Worm (Caenorhabditis elegans): ENCODE measurements around the gene hphd-1.

DNA sequence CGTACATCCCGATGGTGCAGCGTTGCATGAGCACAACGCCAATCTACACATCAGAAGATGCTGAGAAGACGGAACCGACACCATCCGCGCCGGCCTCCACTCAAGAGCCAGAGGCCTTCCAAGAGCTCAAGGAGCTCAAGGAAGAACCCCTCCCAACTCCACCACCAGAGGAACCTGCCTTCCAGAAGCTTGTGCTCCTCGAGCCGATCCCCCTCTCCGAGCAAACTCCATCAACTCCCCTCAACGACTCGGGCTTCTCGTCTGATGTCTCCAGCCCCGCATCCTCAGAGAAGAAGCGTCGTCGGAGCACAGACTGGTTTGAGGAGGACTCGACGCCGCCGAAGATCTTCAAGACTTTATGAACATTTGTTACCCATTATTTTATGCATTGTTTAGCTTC is 4.2 kb downstream of the hphd-1 start:
- TF ChIP-seq ref-1 (GFP tag; conservative IDR thresholded peaks at IDR 0.05) = no peak
- TF ChIP-seq ztf-23 (GFP tag; IDR thresholded peaks at IDR 0.05) = no peak
- no peak for TF ChIP-seq flt-1 (GFP tag; IDR thresholded peaks at IDR 0.05)
- no peak for TF ChIP-seq cog-1 (tag; optimal IDR thresholded peaks at IDR 0.05)
- TF ChIP-seq T22C8.4 (GFP tag; IDR thresholded peaks at IDR 0.05) = no peak
- no peak for TF ChIP-seq med-1 (GFP tag; optimal IDR thresholded peaks at IDR 0.05; ENCODE audit: insufficient read depth)
